Worm (Caenorhabditis elegans): ENCODE results near the gene snn-1.

The snn-1 gene

DNA sequence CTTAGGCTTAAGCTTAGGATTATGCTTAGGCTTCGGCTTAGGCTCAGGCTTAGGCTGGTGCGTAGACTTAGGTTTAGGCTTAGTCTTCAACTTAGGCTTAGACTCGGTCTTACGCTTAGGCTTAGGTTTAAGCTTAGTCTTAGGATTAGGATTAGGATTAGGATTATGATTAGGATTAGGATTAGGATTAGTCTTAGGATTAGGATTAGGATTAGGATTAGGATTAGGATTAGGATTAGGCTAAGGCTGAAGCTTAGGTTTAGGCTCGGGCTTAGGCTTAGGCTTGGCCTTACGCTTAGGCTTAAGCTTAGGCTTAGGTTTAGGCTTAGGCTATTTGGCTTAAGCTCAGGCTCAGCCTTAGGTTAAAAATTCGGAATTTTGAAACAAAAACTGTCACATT, 29.8 kb downstream of the snn-1 start:
- TF ChIP-seq mxl-3 (GFP tag; optimal IDR thresholded peaks at IDR 0.05) = no peak
- TF ChIP-seq hmg-1.1 (GFP tag; IDR thresholded peaks at IDR 0.05) = no peak

DNA sequence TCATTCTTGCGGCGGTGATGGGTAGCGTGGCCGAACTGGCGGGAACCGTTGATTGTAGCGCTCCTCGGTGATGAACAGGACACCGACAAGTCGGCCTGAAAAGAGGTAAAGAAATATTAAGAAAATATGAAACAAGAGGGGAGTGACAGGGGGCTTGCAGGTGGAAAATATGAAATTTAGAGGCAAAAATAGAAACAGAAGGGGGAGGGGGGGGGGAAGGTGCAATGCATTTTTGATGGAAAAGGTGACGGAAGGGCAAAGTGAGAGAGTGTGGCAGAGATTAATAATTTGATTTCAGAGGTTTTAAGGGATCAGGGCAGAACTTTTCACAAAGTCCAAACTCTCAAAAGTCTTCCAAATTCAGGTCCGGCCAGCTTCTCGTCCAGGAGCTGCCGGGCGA, 33.4 kb downstream of the snn-1 start, which contains the start of gene frpr-19:
TSS of gene frpr-19 (minus strand) at position 101 of the 400 bp plus-strand sequence.
- TF ChIP-seq ceh-32 (tag; optimal IDR thresholded peaks at IDR 0.05; ENCODE audit: poor library complexity) = no peak
- TF ChIP-seq set-16 (GFP tag; IDR thresholded peaks at IDR 0.05) = peak; percentile 23; the same call in 1 of the 2 replicates
- no peak for TF ChIP-seq mdl-1 (tag; optimal IDR thresholded peaks at IDR 0.05)
- TF ChIP-seq sdz-12 (GFP tag; optimal IDR thresholded peaks at IDR 0.05) = no peak
- TF ChIP-seq unc-62 (GFP tag; optimal IDR thresholded peaks at IDR 0.05 in 1 of 2) = peak in 1 of 2 experiments; percentile 42
- no peak for TF ChIP-seq unc-62 (tag; optimal IDR thresholded peaks at IDR 0.05)

DNA sequence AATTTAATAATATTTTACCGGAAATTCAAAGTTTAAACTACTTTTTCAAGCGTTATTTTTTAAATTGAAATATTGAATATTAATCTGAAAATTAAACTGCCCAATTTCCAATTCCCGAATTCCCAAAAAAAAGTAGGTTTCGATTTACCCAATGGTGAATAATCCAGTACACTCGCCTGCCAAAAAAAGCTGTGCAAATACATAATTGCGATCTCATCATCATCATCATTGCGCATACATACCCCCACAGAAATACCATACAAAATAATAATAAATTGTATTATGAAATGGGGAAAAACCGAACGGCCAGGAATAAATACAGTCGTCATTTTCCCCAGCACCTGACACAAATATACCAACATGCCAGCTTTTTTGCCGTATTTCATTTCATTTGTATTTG, 43.1 kb downstream of the snn-1 start, which contains the start of gene Y41D4A.1:
TSS of gene Y41D4A.1 (plus strand) at position 301 of the 400 bp plus-strand sequence.
- TF ChIP-seq egl-27 (tag; optimal IDR thresholded peaks at IDR 0.05) (no peak), lin-29 (GFP tag; IDR thresholded peaks at IDR 0.05) (no peak), tra-1 (GFP tag; IDR thresholded peaks at IDR 0.05) (no peak), zip-2 (tag; optimal IDR thresholded peaks at IDR 0.05) (no peak), hlh-30 (tag; optimal IDR thresholded peaks at IDR 0.05; ENCODE audit: insufficient read depth) (no peak), hmg-1.1 (GFP tag; IDR thresholded peaks at IDR 0.05) (no peak), unc-62 (GFP tag; optimal IDR thresholded peaks at IDR 0.05 in 1 of 2) (no peak), unc-62 (tag; optimal IDR thresholded peaks at IDR 0.05) (no peak)

DNA sequence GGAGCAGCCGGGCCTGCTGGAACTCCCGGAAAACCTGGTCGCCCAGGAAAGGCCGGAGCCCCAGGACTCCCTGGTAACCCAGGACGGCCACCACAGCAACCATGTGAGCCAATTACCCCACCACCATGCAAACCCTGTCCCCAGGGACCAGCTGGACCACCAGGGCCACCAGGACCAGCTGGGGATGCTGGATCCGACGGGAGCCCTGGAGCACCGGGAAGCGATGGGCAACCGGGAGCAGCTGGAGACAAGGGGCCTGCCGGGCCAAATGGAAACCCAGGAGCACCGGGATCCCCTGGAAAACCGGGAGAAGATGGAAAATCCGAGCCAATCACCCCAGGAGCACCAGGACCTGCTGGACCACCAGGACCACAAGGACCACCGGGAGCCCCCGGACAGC, 45.8 kb downstream of the snn-1 start:
- TF ChIP-seq spr-3 (GFP tag; optimal IDR thresholded peaks at IDR 0.05) (peak; percentile 10), vab-7 (GFP tag; IDR thresholded peaks at IDR 0.05) (no peak), aha-1 (tag) (peak; percentile 19), pha-4 (GFP tag; IDR thresholded peaks at IDR 0.05) (peak; percentile 20; the same call in 1 of the 2 replicates), pha-4 (tag; optimal IDR thresholded peaks at IDR 0.05) (no peak), set-16 (GFP tag; IDR thresholded peaks at IDR 0.05) (peak; percentile 98), ceh-44 (GFP tag; IDR thresholded peaks at IDR 0.05) (no peak), egl-43 (GFP tag; IDR thresholded peaks at IDR 0.05) (peak; percentile 50; the same call in 1 of the 2 replicates), madf-5 (GFP tag; IDR thresholded peaks at IDR 0.05) (0 out of 4 replicates have a peak, but pooled peaks of 1 of the 2 experiments have one; percentile 11)

DNA sequence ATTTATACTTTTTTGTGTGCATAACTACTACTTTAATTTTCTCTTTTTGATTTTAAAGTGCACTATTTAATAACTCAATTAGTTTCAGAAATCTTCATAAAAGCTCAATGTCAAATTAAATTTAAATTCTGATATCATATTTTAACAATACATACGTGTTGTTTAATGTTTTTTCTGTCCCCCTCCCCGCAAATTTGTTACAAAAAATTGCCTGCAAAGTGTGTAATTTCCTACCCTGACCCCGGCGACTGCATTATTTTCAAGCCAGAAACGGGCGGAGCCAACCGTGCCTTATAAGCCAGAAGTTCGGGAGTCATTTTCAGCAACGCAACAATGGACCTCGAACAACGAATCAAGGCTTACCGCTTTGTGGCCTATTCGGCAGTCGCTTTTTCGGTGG, 46.6 kb downstream of the snn-1 start, which contains the start of gene col-108:
TSS of gene col-108 (plus strand) at position 301 of the 400 bp plus-strand sequence.
- TF ChIP-seq fos-1 (tag; optimal IDR thresholded peaks at IDR 0.05) (no peak), arid-1 (GFP tag; conservative IDR thresholded peaks at IDR 0.05) (no peak), F44E2.7 (GFP tag; IDR thresholded peaks at IDR 0.05) (no peak)

DNA sequence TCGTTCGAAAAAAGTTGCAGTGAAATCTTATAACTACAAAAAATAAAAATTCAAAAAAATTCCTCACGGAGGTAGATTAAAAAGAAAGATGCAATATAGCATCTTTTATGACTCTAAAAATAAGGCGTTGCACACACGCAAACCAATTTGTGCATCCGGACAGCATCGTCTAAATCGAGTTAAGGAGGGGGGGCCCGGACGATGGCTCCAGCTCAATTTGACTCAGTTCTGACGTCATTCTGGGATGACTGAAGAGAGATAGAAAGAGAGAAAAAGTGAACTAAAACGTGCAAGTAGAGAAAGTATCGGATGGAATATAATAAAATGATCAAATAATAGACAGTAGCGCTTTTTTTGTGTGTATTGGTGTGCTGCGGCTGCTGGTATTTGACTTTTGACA, 49.0 kb downstream of the snn-1 start:
- TF ChIP-seq ctbp-1 (GFP tag; IDR thresholded peaks at IDR 0.05) (peak; percentile 76), pha-4 (GFP tag; IDR thresholded peaks at IDR 0.05) (no peak), pha-4 (tag; optimal IDR thresholded peaks at IDR 0.05) (no peak), mep-1 (tag; optimal IDR thresholded peaks at IDR 0.05) (peak; percentile 8), zfp-3 (GFP tag; conservative IDR thresholded peaks at IDR 0.05) (no peak), tag-97 (GFP tag; IDR thresholded peaks at IDR 0.05) (no peak), madf-5 (GFP tag; IDR thresholded peaks at IDR 0.05) (no peak), mdl-1 (tag; optimal IDR thresholded peaks at IDR 0.05) (peak in 1 of 2 experiments; percentile 27), hlh-11 (tag; optimal IDR thresholded peaks at IDR 0.05) (no peak), F26F4.8 (GFP tag; conservative IDR thresholded peaks at IDR 0.05) (no peak), ces-1 (GFP tag; optimal IDR thresholded peaks at IDR 0.05) (peak; percentile 93), fkh-10 (GFP tag; optimal IDR thresholded peaks at IDR 0.05) (peak; percentile 53), ama-1 (optimal IDR thresholded peaks at IDR 0.05) (no peak), hif-1 (tag; optimal IDR thresholded peaks at IDR 0.05) (peak in 1 of 2 experiments; percentile 38), aha-1 (tag) (peak; percentile 89), rbr-2 (tag; optimal IDR thresholded peaks at IDR 0.05) (peak; percentile 10), lsy-2 (tag; optimal IDR thresholded peaks at IDR 0.05) (peak in 1 of 2 experiments; percentile 58), set-16 (GFP tag; IDR thresholded peaks at IDR 0.05) (no peak), dmd-6 (GFP tag; IDR thresholded peaks at IDR 0.05) (0 out of 2 replicates have a peak, but pooled peaks have one; percentile 17)
